Fruit fly (Drosophila melanogaster) whole organism, wandering third instar larva: ENCODE measurements around the gene CG32267.

Experiments used
- Abd-B ChIP-seq: fragments of >200 bp; optimal IDR thresholded peaks from 2 replicates; lab custom pipeline; 2017; ENCODE audit warnings: missing biosample characterization, missing genetic modification characterization
- CG32264 ChIP-seq: fragments of 200-800 bp; sonication (Bioruptor generic); optimal IDR thresholded peaks from 2 replicates; lab custom pipeline; 2016; ENCODE audit warnings: missing biosample characterization, missing genetic modification characterization
- CG9705 ChIP-seq: fragments of 200-800 bp; sonication (Bioruptor generic); optimal IDR thresholded peaks from 2 replicates; lab custom pipeline; 2018; ENCODE audit warnings: missing biosample characterization, mild to moderate bottlenecking, missing genetic modification characterization
- CrebA ChIP-seq: fragments of 200-800 bp; sonication (Bioruptor generic); optimal IDR thresholded peaks from 2 replicates; lab custom pipeline; 2016; ENCODE audit warnings: missing biosample characterization, mild to moderate bottlenecking, missing genetic modification characterization, borderline replicate concordance
- Dfd ChIP-seq: fragments of >200 bp; optimal IDR thresholded peaks from 2 replicates; lab custom pipeline; 2017; ENCODE audit warnings: missing biosample characterization, missing genetic modification characterization
- Dif ChIP-seq: fragments of 200-275, 200-300 bp; sonication (Bioruptor generic); optimal IDR thresholded peaks from 2 replicates; lab custom pipeline; 2018; ENCODE audit warnings: missing biosample characterization, missing genetic modification characterization; ENCODE audit not compliant: partially characterized antibody
- GATAd ChIP-seq: sonication (Bioruptor generic); optimal IDR thresholded peaks from 2 replicates; lab custom pipeline; 2016; ENCODE audit warnings: missing biosample characterization, missing genetic modification characterization
- HLH106 ChIP-seq: fragments of 200-800 bp; optimal IDR thresholded peaks from 3 replicates; lab custom pipeline; 2019; ENCODE audit warnings: missing biosample characterization, mild to moderate bottlenecking, missing genetic modification characterization, moderate library complexity
- Hnf4 ChIP-seq: fragments of 200-800 bp; sonication (Bioruptor generic); optimal IDR thresholded peaks from 2 replicates; lab custom pipeline; 2016; ENCODE audit warnings: missing biosample characterization, mild to moderate bottlenecking, missing genetic modification characterization
- Hr78 ChIP-seq: fragments of >200 bp; optimal IDR thresholded peaks from 2 replicates; lab custom pipeline; 2017; ENCODE audit warnings: missing biosample characterization, missing genetic modification characterization
- Hr83 ChIP-seq: fragments of 200-300 bp; sonication (Bioruptor generic); optimal IDR thresholded peaks from 2 replicates; lab custom pipeline; 2016; ENCODE audit warnings: missing biosample characterization, mild to moderate bottlenecking, missing genetic modification characterization, moderate library complexity; ENCODE audit not compliant: poor library complexity, severe bottlenecking
- Jra ChIP-seq: sonication (Bioruptor generic); optimal IDR thresholded peaks from 2 replicates; lab custom pipeline; 2016; ENCODE audit warnings: missing biosample characterization, missing genetic modification characterization
- Mio ChIP-seq: sonication (Bioruptor generic); optimal IDR thresholded peaks from 2 replicates; lab custom pipeline; 2016; ENCODE audit warnings: missing biosample characterization, missing genetic modification characterization
- Myc ChIP-seq: fragments of >200 bp; optimal IDR thresholded peaks from 2 replicates; lab custom pipeline; 2017
- N ChIP-seq: fragments of >200 bp; optimal IDR thresholded peaks from 2 replicates; lab custom pipeline; 2018; ENCODE audit warnings: missing biosample characterization, missing external identifiers, missing genetic modification characterization
- OdsH ChIP-seq: fragments of 200-800 bp; sonication (Bioruptor generic); optimal IDR thresholded peaks from 2 replicates; lab custom pipeline; 2016; ENCODE audit warnings: missing biosample characterization, mild to moderate bottlenecking, missing genetic modification characterization
- Rel ChIP-seq, 2 experiments: fragments of 200-800 bp; sonication (Bioruptor generic) in 1 of 2; optimal IDR thresholded peaks; 2 replicates in 1 of 2; 3 replicates in 1 of 2; lab custom pipeline; 2016 to 2019; ENCODE audit warnings: mild to moderate bottlenecking in 2 of 2, missing biosample characterization in 2 of 2, missing genetic modification characterization in 2 of 2, moderate library complexity in 1 of 2
- Sp1 ChIP-seq: fragments of 200-800 bp; sonication (Bioruptor generic); optimal IDR thresholded peaks from 3 replicates; lab custom pipeline; 2019; ENCODE audit warnings: missing biosample characterization, mild to moderate bottlenecking, missing genetic modification characterization, moderate library complexity
- Vsx2 ChIP-seq: fragments of 200-300, 225-300 bp; sonication (Bioruptor generic); optimal IDR thresholded peaks from 2 replicates; lab custom pipeline; 2018; ENCODE audit warnings: missing biosample characterization, missing genetic modification characterization; ENCODE audit not compliant: partially characterized antibody
- br ChIP-seq: fragments of 200-800 bp; sonication (Bioruptor generic); optimal IDR thresholded peaks from 2 replicates; lab custom pipeline; 2016; ENCODE audit warnings: missing biosample characterization, missing genetic modification characterization
- brk ChIP-seq: fragments of 200-800 bp; sonication (Bioruptor generic); optimal IDR thresholded peaks from 2 replicates; lab custom pipeline; 2016; ENCODE audit warnings: missing biosample characterization, mild to moderate bottlenecking, missing genetic modification characterization
- dl ChIP-seq, 2 experiments: fragments of 175-275, 200-275 bp in 1 of 2; fragments of 200-275 bp in 1 of 2; sonication (Bioruptor generic); optimal IDR thresholded peaks; lab custom pipeline; 2018; ENCODE audit warnings: mild to moderate bottlenecking in 2 of 2, missing biosample characterization in 2 of 2, missing genetic modification characterization in 2 of 2, moderate library complexity in 2 of 2; ENCODE audit not compliant: partially characterized antibody in 2 of 2, insufficient read depth in 1 of 2
- dmrt93B ChIP-seq: fragments of 200-800 bp; sonication (Bioruptor generic); optimal IDR thresholded peaks from 2 replicates; lab custom pipeline; 2018; ENCODE audit warnings: missing biosample characterization, mild to moderate bottlenecking, missing genetic modification characterization
- dsf ChIP-seq: sonication (Bioruptor generic); optimal IDR thresholded peaks from 2 replicates; lab custom pipeline; 2016; ENCODE audit warnings: missing biosample characterization, missing genetic modification characterization, borderline replicate concordance
- ey ChIP-seq: fragments of 200-800 bp; sonication (Bioruptor generic); optimal IDR thresholded peaks from 2 replicates; lab custom pipeline; 2016; ENCODE audit warnings: missing biosample characterization, missing genetic modification characterization
- foxo ChIP-seq, 2 experiments: fragments of 200-800 bp; sonication (Bioruptor generic); optimal IDR thresholded peaks; 2 replicates in 1 of 2; 3 replicates in 1 of 2; lab custom pipeline; 2016 to 2017; ENCODE audit warnings: missing biosample characterization in 2 of 2, missing genetic modification characterization in 2 of 2
- fru ChIP-seq: fragments of 200-800 bp; sonication (Bioruptor generic); optimal IDR thresholded peaks from 3 replicates; lab custom pipeline; 2016; ENCODE audit warnings: missing biosample characterization, mild to moderate bottlenecking, missing genetic modification characterization
- h ChIP-seq: fragments of 200-800 bp; sonication (Bioruptor generic); optimal IDR thresholded peaks from 3 replicates; lab custom pipeline; 2016; ENCODE audit warnings: missing biosample characterization, mild to moderate bottlenecking, missing genetic modification characterization
- jim ChIP-seq: fragments of 175-275, 200-325 bp; sonication (Bioruptor generic); optimal IDR thresholded peaks from 2 replicates; lab custom pipeline; 2016; ENCODE audit warnings: missing biosample characterization, mild to moderate bottlenecking, missing genetic modification characterization
- lola ChIP-seq: fragments of >200 bp; optimal IDR thresholded peaks from 2 replicates; lab custom pipeline; 2017; ENCODE audit warnings: missing biosample characterization, missing genetic modification characterization
- pan ChIP-seq: fragments of >200 bp; optimal IDR thresholded peaks from 2 replicates; lab custom pipeline; 2017
- psq ChIP-seq: fragments of 200-800 bp; sonication (Bioruptor generic); optimal IDR thresholded peaks from 3 replicates; lab custom pipeline; 2017; ENCODE audit warnings: missing biosample characterization, mild to moderate bottlenecking, missing genetic modification characterization, moderate library complexity
- rgr ChIP-seq: fragments of 200-800 bp; sonication (Bioruptor generic); optimal IDR thresholded peaks from 3 replicates; lab custom pipeline; 2016; ENCODE audit warnings: missing biosample characterization, mild to moderate bottlenecking, missing genetic modification characterization
- sage ChIP-seq: fragments of 200-800 bp; sonication (Bioruptor generic); optimal IDR thresholded peaks from 2 replicates; lab custom pipeline; 2016; ENCODE audit warnings: missing biosample characterization, mild to moderate bottlenecking, missing genetic modification characterization
- sv ChIP-seq: fragments of 200-800 bp; sonication (Bioruptor generic); optimal IDR thresholded peaks from 3 replicates; lab custom pipeline; 2016; ENCODE audit warnings: missing biosample characterization, missing genetic modification characterization
- tai ChIP-seq: sonication (Bioruptor generic); optimal IDR thresholded peaks from 2 replicates; lab custom pipeline; 2016; ENCODE audit warnings: missing biosample characterization, missing genetic modification characterization
- usp ChIP-seq: fragments of >200 bp; optimal IDR thresholded peaks from 2 replicates; lab custom pipeline; 2017; ENCODE audit warnings: missing biosample characterization, missing genetic modification characterization
- woc ChIP-seq: sonication (Bioruptor generic); optimal IDR thresholded peaks from 2 replicates; lab custom pipeline; 2016; ENCODE audit warnings: missing biosample characterization, mild to moderate bottlenecking, missing genetic modification characterization

Gene CG32267

DNA sequence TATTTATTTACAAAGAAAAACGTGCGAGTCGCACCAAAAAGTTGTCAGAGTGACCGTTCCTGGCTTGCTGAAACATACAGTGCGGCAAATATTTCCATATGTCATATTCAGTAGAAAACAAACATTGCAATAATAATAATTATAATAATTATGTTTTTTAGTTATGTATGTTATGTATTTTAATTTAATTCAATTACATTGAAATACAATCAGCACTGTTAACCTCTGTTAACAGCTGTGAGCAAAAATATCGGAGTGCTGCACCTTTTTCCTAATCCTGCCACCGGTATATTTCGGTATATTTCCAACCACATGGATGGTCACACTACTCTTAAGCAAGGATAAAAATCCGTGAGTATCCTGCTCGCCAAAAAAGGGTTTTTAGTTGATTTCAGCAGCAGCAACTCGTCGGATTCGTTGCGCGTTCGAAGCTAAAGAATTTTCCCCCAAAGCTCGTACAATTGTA, at the start of gene CG32267, which contains the start of gene CG42324:
Gene CG32267, minus strand, starts transcription at position 51 of the 466 bp plus-strand sequence.
Gene CG42324, plus strand, starts transcription at position 385 of the 466 bp plus-strand sequence.
- TF ChIP-seq usp (GFP tag; lab: Kevin White, UChicago) (no peak), ey (GFP tag; lab: Kevin White, UChicago) (no peak), sage (peak; percentile 3), brk (GFP tag; lab: Kevin White, UChicago) (no peak)
- TF ChIP-seq, all 38 proteins: peak for 1

DNA sequence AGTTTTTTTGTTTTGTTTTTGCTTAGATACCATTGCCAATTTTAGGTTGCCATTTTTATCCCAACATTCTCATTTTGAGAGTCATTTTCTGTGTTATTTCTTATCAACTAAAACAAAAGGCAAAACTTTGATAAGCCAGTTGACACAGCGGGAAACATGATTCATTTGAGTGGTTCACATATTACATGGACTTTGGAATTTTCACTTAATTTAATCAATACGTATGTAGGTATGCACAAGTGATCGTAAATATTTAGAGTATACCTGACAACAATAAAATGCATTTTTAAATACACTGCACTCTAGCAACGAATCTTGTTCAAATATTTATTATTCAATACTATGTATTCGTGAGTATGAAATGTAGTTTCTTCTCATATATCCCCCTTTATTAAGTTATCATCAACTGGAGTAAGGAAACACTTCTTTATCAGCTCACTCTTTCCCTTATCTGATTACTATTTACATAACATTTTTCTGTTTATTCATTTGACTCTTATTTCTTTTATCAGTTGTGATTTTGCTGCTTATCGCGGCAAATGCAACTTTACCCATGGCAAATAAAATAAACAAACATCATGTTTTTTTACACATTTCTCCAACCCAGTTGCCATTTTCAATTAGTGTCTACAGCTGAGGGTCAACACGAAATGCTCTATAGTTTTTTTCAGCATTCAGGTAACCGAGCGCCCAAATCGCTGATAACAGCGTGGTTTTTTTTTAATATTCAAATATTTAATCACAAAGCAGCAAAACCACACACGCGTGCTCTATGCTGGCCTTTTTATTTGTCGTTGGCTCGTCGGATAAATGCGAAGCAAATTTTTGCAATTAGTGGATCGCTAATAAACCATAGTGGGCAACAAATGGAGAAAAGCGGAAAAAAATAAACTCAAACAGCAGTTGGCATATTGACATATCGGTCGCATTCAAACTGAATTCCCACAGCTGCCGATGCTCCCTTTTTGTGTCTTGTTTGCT, 46.9 kb upstream of the CG32267 start:
- TF ChIP-seq rgr (peak; percentile 32), N (GFP tag; lab: Kevin White, UChicago) (no peak), dmrt93B (no peak), brk (GFP tag; lab: Kevin White, UChicago) (peak; percentile 27), Mio (GFP tag; lab: Kevin White, UChicago) (no peak), CG32264 (GFP tag; lab: Kevin White, UChicago) (no peak), jim (GFP tag; lab: Kevin White, UChicago) (no peak), Hnf4 (no peak), tai (GFP tag; lab: Kevin White, UChicago) (peak; percentile 45), Jra (GFP tag; lab: Kevin White, UChicago) (no peak), sage (no peak), woc (GFP tag; lab: Kevin White, UChicago) (no peak), GATAd (no peak), Rel (GFP tag; optimal IDR thresholded peaks at IDR 0.05; lab: Kevin White, UChicago) (no peak), Rel (tag; optimal IDR thresholded peaks at IDR 0.05; lab: Kevin White, UChicago) (peak; percentile 78), fru (GFP tag; lab: Kevin White, UChicago) (peak; percentile 17), CrebA (GFP tag; lab: Kevin White, UChicago) (no peak), OdsH (GFP tag; lab: Kevin White, UChicago) (peak; percentile 52), lola (no peak), Hr78 (GFP tag; lab: Kevin White, UChicago) (no peak), CG9705 (GFP tag; lab: Kevin White, UChicago) (no peak), Myc (lab: Kevin White, UChicago) (no peak), sv (GFP tag; lab: Kevin White, UChicago) (no peak), pan (lab: Kevin White, UChicago) (no peak), Vsx2 (no peak), Dif (GFP tag; lab: Kevin White, UChicago) (no peak), HLH106 (tag; lab: Kevin White, UChicago) (no peak), usp (GFP tag; lab: Kevin White, UChicago) (no peak), Dfd (GFP tag; lab: Kevin White, UChicago) (no peak), foxo (GFP tag; optimal IDR thresholded peaks at IDR 0.05; lab: Kevin White, UChicago) (peak in 1 of 2 experiments; percentile 46), ey (GFP tag; lab: Kevin White, UChicago) (no peak), Abd-B (GFP tag; lab: Kevin White, UChicago) (no peak), dl (GFP tag; optimal IDR thresholded peaks at IDR 0.05; lab: Kevin White, UChicago; ENCODE audit: insufficient read depth in 1 of 2, partially characterized antibody in 2 of 2) (no peak), dsf (GFP tag; lab: Kevin White, UChicago) (no peak), br (GFP tag; lab: Kevin White, UChicago) (no peak), psq (peak; percentile 35), Sp1 (GFP tag; lab: Kevin White, UChicago) (peak; percentile 23), h (GFP tag; lab: Kevin White, UChicago) (peak; percentile 55), Hr83 (no peak)
- TF ChIP-seq, all 38 proteins: peak for 10
